Worm (Caenorhabditis elegans) whole organism, L2 larva: ENCODE results near the gene gmeb-1.

Experiments used
- C34F6.9 ChIP-seq: fragments of 150-350 bp; optimal IDR thresholded peaks from 2 replicates; lab custom pipeline; 2014; ENCODE audit warnings: missing biosample characterization, missing genetic modification characterization
- F13H6.1 ChIP-seq: sonication (generic microtip); optimal IDR thresholded peaks from 2 replicates; lab custom pipeline; 2016; ENCODE audit warnings: missing genetic modification characterization, missing compliant biosample characterization
- R02D3.7 ChIP-seq: fragments of 150-350 bp; optimal IDR thresholded peaks from 2 replicates; lab custom pipeline; 2014; ENCODE audit warnings: missing biosample characterization, missing genetic modification characterization
- Y55F3AM.14 ChIP-seq: fragments of 200-800 bp; sonication (Bioruptor generic); optimal IDR thresholded peaks from 2 replicates; lab custom pipeline; 2018; ENCODE audit warnings: mild to moderate bottlenecking, missing genetic modification characterization, missing compliant biosample characterization
- ZK546.5 ChIP-seq: sonication (generic microtip); optimal IDR thresholded peaks from 2 replicates; lab custom pipeline; 2017; ENCODE audit warnings: missing biosample characterization, missing genetic modification characterization
- alr-1 ChIP-seq: fragments of 150-350 bp; optimal IDR thresholded peaks from 2 replicates; lab custom pipeline; 2014; ENCODE audit warnings: missing biosample characterization, missing genetic modification characterization
- aly-2 ChIP-seq: fragments of 150-350 bp; optimal IDR thresholded peaks from 2 replicates; lab custom pipeline; 2014; ENCODE audit warnings: missing biosample characterization, missing genetic modification characterization
- ama-1 ChIP-seq: fragments of 150-350 bp; optimal IDR thresholded peaks from 2 replicates; lab custom pipeline; 2018; ENCODE audit warnings: inconsistent platforms
- blmp-1 ChIP-seq: sonication (generic microtip); optimal IDR thresholded peaks from 2 replicates; lab custom pipeline; 2017; ENCODE audit warnings: missing genetic modification characterization, mild to moderate bottlenecking, missing compliant biosample characterization, antibody characterized with exemption, moderate library complexity; ENCODE audit not compliant: insufficient read depth
- ceh-16 ChIP-seq: fragments of 150-350 bp; optimal IDR thresholded peaks from 2 replicates; lab custom pipeline; 2014; ENCODE audit warnings: missing biosample characterization, missing genetic modification characterization
- ceh-82 ChIP-seq: fragments of 150-350 bp; optimal IDR thresholded peaks from 2 replicates; lab custom pipeline; 2014; ENCODE audit warnings: missing biosample characterization, missing genetic modification characterization
- crh-2 ChIP-seq: sonication (generic microtip); optimal IDR thresholded peaks from 2 replicates; lab custom pipeline; 2017; ENCODE audit warnings: missing biosample characterization, missing genetic modification characterization
- dmd-4 ChIP-seq: sonication (generic microtip); optimal IDR thresholded peaks from 2 replicates; lab custom pipeline; 2017; ENCODE audit warnings: missing biosample characterization, missing genetic modification characterization
- elt-1 ChIP-seq: fragments of 150-350 bp; optimal IDR thresholded peaks from 2 replicates; lab custom pipeline; 2014; ENCODE audit warnings: missing biosample characterization, missing genetic modification characterization
- fos-1 ChIP-seq: fragments of 150-350 bp; optimal IDR thresholded peaks from 2 replicates; lab custom pipeline; 2014; ENCODE audit warnings: missing biosample characterization, missing genetic modification characterization
- gmeb-1 ChIP-seq: fragments of 150-350 bp; optimal IDR thresholded peaks from 2 replicates; lab custom pipeline; 2014; ENCODE audit warnings: missing biosample characterization, missing genetic modification characterization
- lin-11 ChIP-seq: fragments of 150-350 bp; sonication (generic microtip); optimal IDR thresholded peaks from 2 replicates; lab custom pipeline; 2014; ENCODE audit warnings: missing biosample characterization, missing genetic modification characterization, inconsistent platforms, mixed read lengths
- lin-39 ChIP-seq: fragments of 150-350 bp; optimal IDR thresholded peaks from 2 replicates; lab custom pipeline; 2014; ENCODE audit warnings: missing biosample characterization, missing genetic modification reagents, missing genetic modification characterization
- lsy-2 ChIP-seq, 2 experiments: fragments of 150-350 bp in 1 of 2; sonication (generic microtip) in 1 of 2; optimal IDR thresholded peaks; 2 replicates each; lab custom pipeline; 2014 to 2017; ENCODE audit warnings: missing biosample characterization in 2 of 2, missing genetic modification characterization in 2 of 2
- mab-5 ChIP-seq: fragments of 150-350 bp; optimal IDR thresholded peaks from 2 replicates; lab custom pipeline; 2014; ENCODE audit warnings: missing biosample characterization, missing genetic modification characterization
- mbf-1 ChIP-seq: sonication (generic microtip); optimal IDR thresholded peaks from 2 replicates; lab custom pipeline; 2017; ENCODE audit warnings: missing biosample characterization, missing genetic modification characterization
- mdl-1 ChIP-seq, 2 experiments: fragments of 150-350 bp in 1 of 2; sonication (generic microtip) in 1 of 2; optimal IDR thresholded peaks; 2 replicates each; lab custom pipeline; 2017; ENCODE audit warnings: missing biosample characterization in 2 of 2, missing genetic modification characterization in 2 of 2
- nhr-10 ChIP-seq: sonication (generic microtip); optimal IDR thresholded peaks from 2 replicates; lab custom pipeline; 2017; ENCODE audit warnings: missing biosample characterization, missing genetic modification characterization
- nhr-11 ChIP-seq: fragments of 150-350 bp; optimal IDR thresholded peaks from 2 replicates; lab custom pipeline; 2014; ENCODE audit warnings: missing biosample characterization, missing genetic modification characterization
- nhr-12 ChIP-seq: fragments of 150-350 bp; optimal IDR thresholded peaks from 2 replicates; lab custom pipeline; 2014; ENCODE audit warnings: missing biosample characterization, missing genetic modification characterization
- nhr-129 ChIP-seq: fragments of 150-350 bp; optimal IDR thresholded peaks from 2 replicates; lab custom pipeline; 2014; ENCODE audit warnings: missing biosample characterization, missing genetic modification characterization
- nhr-21 ChIP-seq: fragments of 150-350 bp; optimal IDR thresholded peaks from 2 replicates; lab custom pipeline; 2014; ENCODE audit warnings: missing biosample characterization, missing genetic modification characterization
- nhr-23 ChIP-seq: fragments of 150-350 bp; optimal IDR thresholded peaks from 2 replicates; lab custom pipeline; 2014; ENCODE audit warnings: missing biosample characterization, missing genetic modification reagents, missing genetic modification characterization
- nhr-237 ChIP-seq: fragments of 150-350 bp; optimal IDR thresholded peaks from 2 replicates; lab custom pipeline; 2014; ENCODE audit warnings: missing biosample characterization, missing genetic modification characterization
- nhr-25 ChIP-seq: fragments of 150-350 bp; sonication (generic microtip); optimal IDR thresholded peaks from 3 replicates; lab custom pipeline; 2014; ENCODE audit warnings: missing biosample characterization, missing genetic modification characterization
- nhr-6 ChIP-seq: fragments of 150-350 bp; optimal IDR thresholded peaks from 2 replicates; lab custom pipeline; 2014; ENCODE audit warnings: missing biosample characterization, missing genetic modification characterization
- nhr-77 ChIP-seq: fragments of 150-350 bp; optimal IDR thresholded peaks from 2 replicates; lab custom pipeline; 2014; ENCODE audit warnings: missing biosample characterization, missing genetic modification characterization
- peb-1 ChIP-seq: fragments of 150-350 bp; optimal IDR thresholded peaks from 2 replicates; lab custom pipeline; 2014; ENCODE audit warnings: missing biosample characterization, missing genetic modification characterization
- skn-1 ChIP-seq: sonication (generic microtip); optimal IDR thresholded peaks from 2 replicates; lab custom pipeline; 2017; ENCODE audit warnings: missing biosample characterization, missing genetic modification characterization
- sma-3 ChIP-seq: sonication (generic microtip); optimal IDR thresholded peaks from 2 replicates; lab custom pipeline; 2016; ENCODE audit warnings: missing genetic modification reagents, missing genetic modification characterization, missing compliant biosample characterization
- sma-9 ChIP-seq, 2 experiments: fragments of 150-350 bp in 1 of 2; sonication (generic microtip) in 1 of 2; optimal IDR thresholded peaks; 2 replicates each; lab custom pipeline; 2014 to 2016; ENCODE audit warnings: missing genetic modification characterization in 2 of 2, mild to moderate bottlenecking in 1 of 2, missing biosample characterization in 1 of 2, missing compliant biosample characterization in 1 of 2, missing genetic modification reagents in 1 of 2, moderate library complexity in 1 of 2
- snpc-4 ChIP-seq: fragments of 150-350 bp; optimal IDR thresholded peaks from 2 replicates; lab custom pipeline; 2014; ENCODE audit warnings: missing biosample characterization, missing genetic modification characterization
- unc-39 ChIP-seq: fragments of 150-350 bp; optimal IDR thresholded peaks from 2 replicates; lab custom pipeline; 2014; ENCODE audit warnings: missing biosample characterization, missing genetic modification characterization
- unc-55 ChIP-seq: fragments of 150-350 bp; sonication (generic microtip); optimal IDR thresholded peaks from 3 replicates; lab custom pipeline; 2014; ENCODE audit warnings: missing biosample characterization, missing genetic modification reagents, missing genetic modification characterization
- unc-62 ChIP-seq: fragments of 150-350 bp; optimal IDR thresholded peaks from 2 replicates; lab custom pipeline; 2014; ENCODE audit warnings: missing biosample characterization, missing genetic modification reagents, missing genetic modification characterization
- zag-1 ChIP-seq: fragments of 150-350 bp; optimal IDR thresholded peaks from 2 replicates; lab custom pipeline; 2014; ENCODE audit warnings: missing biosample characterization, missing genetic modification characterization
- ztf-1 ChIP-seq: fragments of 200-800 bp; sonication (Bioruptor generic); conservative IDR thresholded peaks from 2 replicates; pipeline ENCODE4 v1.3.6; 2022; ENCODE audit warnings: missing genetic modification characterization, missing compliant biosample characterization
- ztf-11 ChIP-seq: sonication (generic microtip); optimal IDR thresholded peaks from 2 replicates; lab custom pipeline; 2017; ENCODE audit warnings: missing biosample characterization, missing genetic modification characterization

gmeb-1 gene

ce11 chrII:8212-8611, 11.1 kb upstream of the gmeb-1 start:
- peak; percentile 88 for TF ChIP-seq nhr-6 (tag; lab: Kevin White, UChicago)
- TF ChIP-seq mbf-1 (tag; lab: Kevin White, UChicago) = no peak

- no peak for TF ChIP-seq unc-62 (GFP tag; lab: Kevin White, UChicago)
- TF ChIP-seq ztf-11 (tag; lab: Kevin White, UChicago) = no peak
- TF ChIP-seq nhr-129 (tag; lab: Kevin White, UChicago) = no peak
- TF ChIP-seq fos-1 = no peak
- TF ChIP-seq zag-1 (tag; lab: Kevin White, UChicago) = no peak
- TF ChIP-seq peb-1 (tag; lab: Kevin White, UChicago) = no peak
- no peak for TF ChIP-seq F13H6.1
- no peak for TF ChIP-seq ceh-16 (tag; lab: Kevin White, UChicago)
- TF ChIP-seq C34F6.9 = no peak
- no peak for TF ChIP-seq mdl-1 (tag; optimal IDR thresholded peaks at IDR 0.05; lab: Kevin White, UChicago)
Measured at ce11 chrII:11783-12182, 7.6 kb upstream of the gmeb-1 start, which contains the start of gene best-4. Gene best-4, minus strand, starts transcription at chrII:11883.

- TF ChIP-seq sma-9 (GFP tag; optimal IDR thresholded peaks at IDR 0.05; lab: Kevin White, UChicago) (no peak), sma-9 (tag; optimal IDR thresholded peaks at IDR 0.05; lab: Kevin White, UChicago) (no peak), nhr-12 (tag; lab: Kevin White, UChicago) (no peak), elt-1 (tag; lab: Kevin White, UChicago) (no peak), Y55F3AM.14 (GFP tag; lab: Kevin White, UChicago) (no peak), peb-1 (tag; lab: Kevin White, UChicago) (no peak), alr-1 (no peak), aly-2 (tag; lab: Kevin White, UChicago) (no peak), nhr-237 (tag; lab: Kevin White, UChicago) (no peak), mbf-1 (tag; lab: Kevin White, UChicago) (no peak), nhr-21 (tag; lab: Kevin White, UChicago) (no peak), snpc-4 (tag; lab: Kevin White, UChicago) (no peak), lin-39 (no peak), ama-1 (no peak), nhr-77 (tag; lab: Kevin White, UChicago) (no peak), dmd-4 (no peak), gmeb-1 (no peak), ceh-82 (tag; lab: Kevin White, UChicago) (no peak)
Measured at ce11 chrII:12685-13084, 6.7 kb upstream of the gmeb-1 start, which contains the start of gene best-3. Gene best-3, plus strand, starts transcription at chrII:12985.

- TF ChIP-seq sma-9 (GFP tag; optimal IDR thresholded peaks at IDR 0.05; lab: Kevin White, UChicago) = peak; percentile 59
- TF ChIP-seq sma-9 (tag; optimal IDR thresholded peaks at IDR 0.05; lab: Kevin White, UChicago) = no peak
- TF ChIP-seq unc-62 (GFP tag; lab: Kevin White, UChicago) = no peak
- TF ChIP-seq nhr-23 (tag; lab: Kevin White, UChicago) = no peak
- no peak for TF ChIP-seq unc-39
- no peak for TF ChIP-seq elt-1 (tag; lab: Kevin White, UChicago)
- no peak for TF ChIP-seq ceh-16 (tag; lab: Kevin White, UChicago)
- no peak for TF ChIP-seq mab-5 (tag; lab: Kevin White, UChicago)
- TF ChIP-seq nhr-12 (tag; lab: Kevin White, UChicago) = no peak
- no peak for TF ChIP-seq dmd-4
- TF ChIP-seq fos-1 = peak; percentile 74
- TF ChIP-seq gmeb-1 = no peak
- no peak for TF ChIP-seq ceh-82 (tag; lab: Kevin White, UChicago)
- no peak for TF ChIP-seq nhr-237 (tag; lab: Kevin White, UChicago)
- TF ChIP-seq unc-55 (GFP tag; lab: Kevin White, UChicago) = peak; percentile 82
- peak; percentile 98 for TF ChIP-seq nhr-6 (tag; lab: Kevin White, UChicago)
- peak; percentile 32 for TF ChIP-seq lin-11
- TF ChIP-seq nhr-77 (tag; lab: Kevin White, UChicago) = no peak
- TF ChIP-seq zag-1 (tag; lab: Kevin White, UChicago) = peak; percentile 41
- TF ChIP-seq skn-1 (tag; lab: Kevin White, UChicago) = no peak
- no peak for TF ChIP-seq ztf-11 (tag; lab: Kevin White, UChicago)
- TF ChIP-seq peb-1 (tag; lab: Kevin White, UChicago) = no peak
- TF ChIP-seq nhr-11 (tag; lab: Kevin White, UChicago) = no peak
- peak; percentile 93 for TF ChIP-seq crh-2 (tag; lab: Kevin White, UChicago)
- TF ChIP-seq R02D3.7 (tag; lab: Kevin White, UChicago) = no peak
- no peak for TF ChIP-seq ztf-1 (GFP tag; lab: Robert Waterston, UW)
- TF ChIP-seq F13H6.1 = peak; percentile 79
- TF ChIP-seq sma-3 (GFP tag; lab: Kevin White, UChicago) = peak; percentile 30
- peak; percentile 38 to 66 for TF ChIP-seq lsy-2 (tag; optimal IDR thresholded peaks at IDR 0.05; lab: Kevin White, UChicago)
- no peak for TF ChIP-seq blmp-1 (tag; lab: Kevin White, UChicago)
- no peak for TF ChIP-seq mbf-1 (tag; lab: Kevin White, UChicago)
- peak; percentile 85 for TF ChIP-seq C34F6.9
- no peak for TF ChIP-seq ZK546.5
- TF ChIP-seq alr-1 = no peak
- TF ChIP-seq nhr-10 (tag; lab: Kevin White, UChicago) = no peak
- TF ChIP-seq nhr-25 (tag; lab: Kevin White, UChicago) = peak; percentile 82
- TF ChIP-seq lin-39 = no peak
- TF ChIP-seq snpc-4 (tag; lab: Kevin White, UChicago) = no peak
- TF ChIP-seq ama-1 = no peak
- TF ChIP-seq nhr-21 (tag; lab: Kevin White, UChicago) = peak; percentile 70
- TF ChIP-seq Y55F3AM.14 (GFP tag; lab: Kevin White, UChicago) = no peak
- peak; percentile 40 to 83 for TF ChIP-seq mdl-1 (tag; optimal IDR thresholded peaks at IDR 0.05; lab: Kevin White, UChicago)
Measured at ce11 chrII:18787-19186, 551 bp upstream of the gmeb-1 start.
